Fruit fly (Drosophila melanogaster) whole organism: ENCODE results near the gene sit.

Experiments
- CG8478 ChIP-seq: fragments of >200 bp; optimal IDR thresholded peaks from 2 replicates; lab custom pipeline; 2018; ENCODE audit warnings: inconsistent platforms
- Dll ChIP-seq: fragments of >200 bp; optimal IDR thresholded peaks from 2 replicates; lab custom pipeline; 2017
- EcR ChIP-seq, 2 experiments: fragments of >200 bp; optimal IDR thresholded peaks; 2 replicates each; lab custom pipeline; 2017; ENCODE audit warnings: missing biosample characterization in 2 of 2, missing genetic modification characterization in 2 of 2, missing genetic modification reagents in 2 of 2
- pan ChIP-seq: fragments of >200 bp; optimal IDR thresholded peaks from 2 replicates; lab custom pipeline; 2017

- TF ChIP-seq Dll (lab: Kevin White, UChicago) (no peak), EcR (GFP tag; optimal IDR thresholded peaks at IDR 0.05; lab: Kevin White, UChicago) (no peak), pan (lab: Kevin White, UChicago) (no peak), CG8478 (lab: Kevin White, UChicago) (no peak)
These were observed 3.4 kb upstream of the sit start for dm6 chr3R:22565732-22566131.
